Worm (Caenorhabditis elegans) whole organism, young adult: ENCODE data around the gene cal-4.

Source experiments
- lin-26 ChIP-seq: fragments of 200-800 bp; sonication (Bioruptor generic); IDR thresholded peaks from 2 replicates; pipeline ENCODE4 v1.3.6; 2022; ENCODE audit warnings: missing genetic modification reagents, missing genetic modification characterization, missing compliant biosample characterization
- nfyb-1 ChIP-seq: fragments of 200-800 bp; sonication (Bioruptor generic); IDR thresholded peaks from 2 replicates; pipeline ENCODE4 v1.3.6; 2022; ENCODE audit warnings: missing genetic modification reagents, missing genetic modification characterization, missing compliant biosample characterization

- no peak for TF ChIP-seq lin-26 (GFP tag; lab: Robert Waterston, UW)
- TF ChIP-seq nfyb-1 (GFP tag; lab: Robert Waterston, UW): no peak
Observed at ce11 chrIV:10482585-10482984, 38.6 kb upstream of the cal-4 start.
